Fruit fly (Drosophila melanogaster) whole organism, embryonic: ENCODE data around the gene mus302.

Source experiments
- CG10267 ChIP-seq: fragments of 200-800 bp; sonication (Bioruptor generic); optimal IDR thresholded peaks from 2 replicates; lab custom pipeline; 2018; ENCODE audit warnings: missing biosample characterization, mild to moderate bottlenecking, missing genetic modification characterization, moderate library complexity
- CG10979 ChIP-seq: fragments of 200-800 bp; sonication (Bioruptor generic); optimal IDR thresholded peaks from 2 replicates; lab custom pipeline; 2018; ENCODE audit warnings: missing biosample characterization, mild to moderate bottlenecking, missing genetic modification characterization, moderate library complexity
- CG13424 ChIP-seq: fragments of 200-800 bp; sonication (Bioruptor generic); optimal IDR thresholded peaks from 2 replicates; lab custom pipeline; 2019; ENCODE audit warnings: missing biosample characterization, mild to moderate bottlenecking, missing genetic modification characterization, moderate library complexity
- CG14860 ChIP-seq: fragments of 200-800 bp; sonication (Bioruptor generic); IDR thresholded peaks from 3 replicates; pipeline ENCODE4 v1.3.6; 2022; ENCODE audit warnings: missing biosample characterization, missing genetic modification characterization; ENCODE audit not compliant: partially characterized antibody
- CG1529 ChIP-seq: fragments of 200-800 bp; sonication (Bioruptor generic); optimal IDR thresholded peaks from 3 replicates; lab custom pipeline; 2018; ENCODE audit warnings: missing biosample characterization, missing genetic modification characterization
- CG15696 ChIP-seq: fragments of 200-800 bp; sonication (Bioruptor generic); optimal IDR thresholded peaks from 2 replicates; lab custom pipeline; 2019; ENCODE audit warnings: missing biosample characterization, mild to moderate bottlenecking, missing genetic modification characterization, moderate library complexity
- CG16863 ChIP-seq: fragments of 200-800 bp; sonication (Bioruptor generic); optimal IDR thresholded peaks from 3 replicates; lab custom pipeline; 2016; ENCODE audit warnings: missing biosample characterization, missing genetic modification characterization
- CG18011 ChIP-seq: fragments of 200-800 bp; sonication (Bioruptor generic); optimal IDR thresholded peaks from 2 replicates; lab custom pipeline; 2017; ENCODE audit warnings: missing biosample characterization, missing genetic modification characterization, mild to moderate bottlenecking, moderate library complexity, missing genotype
- CG2129 ChIP-seq: fragments of 200-800 bp; sonication (Bioruptor generic); IDR thresholded peaks from 2 replicates; pipeline ENCODE4 v1.3.6; 2022; ENCODE audit warnings: missing biosample characterization, missing genetic modification characterization; ENCODE audit not compliant: partially characterized antibody
- CG2712 ChIP-seq: fragments of 200-800 bp; optimal IDR thresholded peaks from 3 replicates; lab custom pipeline; 2019; ENCODE audit warnings: missing biosample characterization, mild to moderate bottlenecking, missing genetic modification characterization, moderate library complexity
- CG30020 ChIP-seq: fragments of 200-800 bp; optimal IDR thresholded peaks from 2 replicates; lab custom pipeline; 2019; ENCODE audit warnings: missing biosample characterization, mild to moderate bottlenecking, missing genetic modification characterization, moderate library complexity
- CG31365 ChIP-seq: fragments of 200-800 bp; sonication (Bioruptor generic); optimal IDR thresholded peaks from 2 replicates; lab custom pipeline; 2018; ENCODE audit warnings: missing biosample characterization, mild to moderate bottlenecking, missing genetic modification characterization
- CG4360 ChIP-seq: fragments of 200-800 bp; sonication (Bioruptor generic); IDR thresholded peaks from 2 replicates; pipeline ENCODE4 v1.3.6; 2022; ENCODE audit warnings: missing biosample characterization, missing genetic modification characterization
- CG4424 ChIP-seq: fragments of 200-800 bp; sonication (Bioruptor generic); optimal IDR thresholded peaks from 3 replicates; lab custom pipeline; 2016; ENCODE audit warnings: missing biosample characterization, missing genetic modification characterization
- CG7357 ChIP-seq: fragments of 200-800 bp; sonication (Bioruptor generic); IDR thresholded peaks from 3 replicates; pipeline ENCODE4 v1.3.6; 2022; ENCODE audit warnings: missing biosample characterization, missing genetic modification characterization
- CG8089 ChIP-seq: fragments of 200-800 bp; sonication (Bioruptor generic); optimal IDR thresholded peaks from 3 replicates; lab custom pipeline; 2016; ENCODE audit warnings: missing biosample characterization, missing genetic modification characterization
- CG8478 ChIP-seq: fragments of >200 bp; optimal IDR thresholded peaks from 2 replicates; lab custom pipeline; 2018
- CG9437 ChIP-seq: fragments of 200-800 bp; sonication (Bioruptor generic); optimal IDR thresholded peaks from 2 replicates; lab custom pipeline; 2018; ENCODE audit warnings: missing biosample characterization, mild to moderate bottlenecking, missing genetic modification characterization
- CG9817 ChIP-seq: fragments of 200-800 bp; sonication (Bioruptor generic); optimal IDR thresholded peaks from 2 replicates; lab custom pipeline; 2018; ENCODE audit warnings: missing biosample characterization, mild to moderate bottlenecking, missing genetic modification characterization, moderate library complexity
- Eip74EF ChIP-seq, 2 experiments: fragments of 200-800 bp in 1 of 2; fragments of >200 bp in 1 of 2; sonication (Bioruptor generic) in 1 of 2; optimal IDR thresholded peaks; 2 replicates each; lab custom pipeline; 2017 to 2019; ENCODE audit warnings: missing biosample characterization in 2 of 2, missing genetic modification characterization in 2 of 2, mild to moderate bottlenecking in 1 of 2, moderate library complexity in 1 of 2
- Ets97D ChIP-seq: fragments of 200-800 bp; sonication (Bioruptor generic); optimal IDR thresholded peaks from 3 replicates; lab custom pipeline; 2016; ENCODE audit warnings: missing biosample characterization, missing genetic modification characterization
- HmgD ChIP-seq: fragments of 200-800 bp; sonication (Bioruptor generic); optimal IDR thresholded peaks from 3 replicates; lab custom pipeline; 2016; ENCODE audit warnings: missing biosample characterization, missing genetic modification characterization
- Hr39 ChIP-seq: fragments of >200 bp; optimal IDR thresholded peaks from 2 replicates; lab custom pipeline; 2017
- MTF-1 ChIP-seq: fragments of 200-800 bp; sonication (Bioruptor generic); optimal IDR thresholded peaks from 2 replicates; lab custom pipeline; 2018; ENCODE audit warnings: missing biosample characterization, mild to moderate bottlenecking, missing genetic modification characterization, borderline replicate concordance
- Med ChIP-seq: fragments of 200-800 bp; sonication (Bioruptor generic); peaks from one replicate; lab custom pipeline; 2016; ENCODE audit warnings: missing biosample characterization, missing genetic modification characterization, mild to moderate bottlenecking, inconsistent platforms, moderate library complexity
- Mes4 ChIP-seq: fragments of 200-800 bp; sonication (Bioruptor generic); optimal IDR thresholded peaks from 2 replicates; lab custom pipeline; 2016; ENCODE audit warnings: missing biosample characterization, missing genetic modification characterization
- NFAT ChIP-seq: fragments of 200-800 bp; sonication (Bioruptor generic); IDR thresholded peaks from 2 replicates; pipeline ENCODE4 v1.3.6; 2022; ENCODE audit warnings: missing biosample characterization, missing genetic modification characterization
- Nf-YB ChIP-seq: fragments of 200-800 bp; sonication (Bioruptor generic); optimal IDR thresholded peaks from 3 replicates; lab custom pipeline; 2019; ENCODE audit warnings: missing biosample characterization, mild to moderate bottlenecking, missing genetic modification characterization, moderate library complexity
- Scr ChIP-seq: fragments of 200-800 bp; sonication (Bioruptor generic); IDR thresholded peaks from 2 replicates; pipeline ENCODE4 v1.3.6; 2022; ENCODE audit warnings: missing biosample characterization, missing genetic modification characterization; ENCODE audit not compliant: partially characterized antibody
- Stat92E ChIP-seq, 3 experiments: fragments of >200 bp in 2 of 3; fragments of 200-800 bp in 1 of 3; sonication (Bioruptor generic) in 1 of 3; optimal IDR thresholded peaks; 2 replicates each; lab custom pipeline; 2017 to 2019; ENCODE audit warnings: missing biosample characterization in 3 of 3, missing genetic modification characterization in 3 of 3, mild to moderate bottlenecking in 1 of 3, moderate library complexity in 1 of 3
- Taf1 ChIP-seq: fragments of 200-800 bp; sonication (Bioruptor generic); IDR thresholded peaks from 2 replicates; pipeline ENCODE4 v1.3.6; 2022; ENCODE audit warnings: missing biosample characterization, missing genetic modification characterization
- Usf ChIP-seq: fragments of 200-800 bp; sonication (Bioruptor generic); optimal IDR thresholded peaks from 2 replicates; lab custom pipeline; 2017; ENCODE audit warnings: missing genotype, missing biosample characterization, missing genetic modification characterization
- abd-A ChIP-seq: fragments of 200-800 bp; sonication (Bioruptor generic); optimal IDR thresholded peaks from 3 replicates; lab custom pipeline; 2019; ENCODE audit warnings: missing biosample characterization, mild to moderate bottlenecking, missing genetic modification characterization, moderate library complexity
- aop ChIP-seq: fragments of 200-800 bp; sonication (Bioruptor generic); IDR thresholded peaks from 2 replicates; pipeline ENCODE4 v1.3.6; 2022; ENCODE audit warnings: missing biosample characterization, missing genetic modification characterization
- ash1 ChIP-seq: fragments of 200-800 bp; sonication (Bioruptor generic); optimal IDR thresholded peaks from 2 replicates; lab custom pipeline; 2018; ENCODE audit warnings: missing biosample characterization, mild to moderate bottlenecking, missing genetic modification characterization
- cg ChIP-seq: fragments of 200-800 bp; sonication (Bioruptor generic); optimal IDR thresholded peaks from 3 replicates; lab custom pipeline; 2019; ENCODE audit warnings: missing biosample characterization, mild to moderate bottlenecking, missing genetic modification characterization, moderate library complexity
- esg ChIP-seq: fragments of 200-800 bp; sonication (Bioruptor generic); conservative IDR thresholded peaks from 2 replicates; pipeline ENCODE4 v1.3.6; 2022; ENCODE audit warnings: missing biosample characterization, missing genetic modification characterization
- fd102C ChIP-seq: fragments of 200-800 bp; sonication (Bioruptor generic); optimal IDR thresholded peaks from 2 replicates; lab custom pipeline; 2018; ENCODE audit warnings: missing biosample characterization, mild to moderate bottlenecking, missing genetic modification characterization, moderate library complexity
- gcm2 ChIP-seq: fragments of 200-800 bp; sonication (Bioruptor generic); optimal IDR thresholded peaks from 2 replicates; lab custom pipeline; 2016; ENCODE audit warnings: missing biosample characterization, missing genetic modification characterization
- h ChIP-seq: fragments of >200 bp; optimal IDR thresholded peaks from 2 replicates; lab custom pipeline; 2017
- ham ChIP-seq: fragments of 200-800 bp; sonication (Bioruptor generic); IDR thresholded peaks from 2 replicates; pipeline ENCODE4 v1.3.6; 2022; ENCODE audit warnings: missing biosample characterization, missing genetic modification characterization
- hth ChIP-seq: fragments of >200 bp; optimal IDR thresholded peaks from 2 replicates; lab custom pipeline; 2017; ENCODE audit warnings: inconsistent platforms
- ken ChIP-seq: fragments of 200-800 bp; sonication (Bioruptor generic); IDR thresholded peaks from 3 replicates; pipeline ENCODE4 v1.3.6; 2022; ENCODE audit warnings: missing biosample characterization, missing genetic modification characterization
- mld ChIP-seq: fragments of 200-800 bp; sonication (Bioruptor generic); IDR thresholded peaks from 3 replicates; pipeline ENCODE4 v1.3.6; 2022; ENCODE audit warnings: missing biosample characterization, missing genetic modification characterization; ENCODE audit not compliant: partially characterized antibody
- nerfin-2 ChIP-seq: fragments of 200-800 bp; sonication (Bioruptor generic); IDR thresholded peaks from 2 replicates; pipeline ENCODE4 v1.3.6; 2022; ENCODE audit warnings: missing biosample characterization, missing genetic modification characterization; ENCODE audit not compliant: partially characterized antibody
- nmo ChIP-seq: fragments of 200-800 bp; sonication (Bioruptor generic); optimal IDR thresholded peaks from 2 replicates; lab custom pipeline; 2018; ENCODE audit warnings: missing biosample characterization, mild to moderate bottlenecking, missing genetic modification characterization, moderate library complexity
- run ChIP-seq: fragments of 200-800 bp; sonication (Bioruptor generic); optimal IDR thresholded peaks from 3 replicates; lab custom pipeline; 2018; ENCODE audit warnings: missing biosample characterization, mild to moderate bottlenecking, missing genetic modification characterization
- sd ChIP-seq: fragments of 200-800 bp; sonication (Bioruptor generic); optimal IDR thresholded peaks from 3 replicates; lab custom pipeline; 2018; ENCODE audit warnings: missing biosample characterization, mild to moderate bottlenecking, missing genetic modification characterization, moderate library complexity
- sug ChIP-seq: fragments of 200-800 bp; optimal IDR thresholded peaks from 2 replicates; lab custom pipeline; 2019; ENCODE audit warnings: missing biosample characterization, mild to moderate bottlenecking, missing genetic modification characterization, moderate library complexity
- tup ChIP-seq: fragments of 200-800 bp; sonication (Bioruptor generic); optimal IDR thresholded peaks from 2 replicates; lab custom pipeline; 2016; ENCODE audit warnings: missing biosample characterization, mild to moderate bottlenecking, missing genetic modification characterization, moderate library complexity

Gene mus302

dm6 chr3L:16768001-16768652 is 11.4 kb downstream of the mus302 start (continued):
- TF ChIP-seq CG10267: peak; percentile 42
- no peak for TF ChIP-seq tup (GFP tag; lab: Kevin White, UChicago)
- TF ChIP-seq CG8089 (GFP tag; lab: Kevin White, UChicago): peak; percentile 2
- no peak for TF ChIP-seq cg
- peak; percentile 76 for TF ChIP-seq CG10979 (tag; lab: Kevin White, UChicago)
- no peak for TF ChIP-seq Stat92E (GFP tag; optimal IDR thresholded peaks at IDR 0.05; lab: Kevin White, UChicago)
- TF ChIP-seq CG7357: no peak
- TF ChIP-seq ash1 (GFP tag; lab: Kevin White, UChicago): no peak
- TF ChIP-seq Hr39 (lab: Kevin White, UChicago): no peak
- TF ChIP-seq CG9817 (tag; lab: Kevin White, UChicago): no peak
- no peak for TF ChIP-seq aop (GFP tag; lab: Robert Waterston, UW)
- no peak for TF ChIP-seq ken
- TF ChIP-seq CG30020: no peak
- TF ChIP-seq gcm2 (GFP tag; lab: Kevin White, UChicago): no peak
- TF ChIP-seq nmo (GFP tag; lab: Kevin White, UChicago): peak; percentile 59
- no peak for TF ChIP-seq CG8478
- peak; percentile 66 for TF ChIP-seq CG15696 (tag; lab: Kevin White, UChicago)
- TF ChIP-seq HmgD (GFP tag; lab: Kevin White, UChicago): no peak
- TF ChIP-seq Ets97D (GFP tag; lab: Kevin White, UChicago): no peak
- TF ChIP-seq esg (GFP tag; lab: Robert Waterston, UW): 0 out of 2 replicates have a peak, but pooled peaks have one; percentile 10
- peak; percentile 55 for TF ChIP-seq fd102C (GFP tag; lab: Kevin White, UChicago)
- no peak for TF ChIP-seq run
- no peak for TF ChIP-seq CG1529
- no peak for TF ChIP-seq sd (tag; lab: Kevin White, UChicago)
- no peak for TF ChIP-seq mld (GFP tag; lab: Robert Waterston, UW)
- peak; percentile 84 for TF ChIP-seq hth (lab: Kevin White, UChicago)
- no peak for TF ChIP-seq h
- peak; percentile 53; the same call in 2 of the 3 replicates for TF ChIP-seq CG14860 (GFP tag; lab: Robert Waterston, UW)
- no peak for TF ChIP-seq ham (GFP tag; lab: Robert Waterston, UW)
- no peak for TF ChIP-seq Eip74EF (GFP tag; optimal IDR thresholded peaks at IDR 0.05; lab: Kevin White, UChicago)
- TF ChIP-seq CG4424 (GFP tag; lab: Kevin White, UChicago): peak; percentile 22
- no peak for TF ChIP-seq Scr (GFP tag; lab: Robert Waterston, UW)
- peak; percentile 77 for TF ChIP-seq Med (GFP tag; lab: Kevin White, UChicago)
- no peak for TF ChIP-seq CG31365 (tag; lab: Kevin White, UChicago)
- no peak for TF ChIP-seq MTF-1 (GFP tag; lab: Kevin White, UChicago)
- TF ChIP-seq Mes4 (GFP tag; lab: Kevin White, UChicago): no peak
- TF ChIP-seq CG2712 (tag; lab: Kevin White, UChicago): peak; percentile 74
- TF ChIP-seq CG18011 (GFP tag; lab: Kevin White, UChicago): no peak
- TF ChIP-seq Usf (GFP tag; lab: Kevin White, UChicago): no peak
- no peak for TF ChIP-seq CG16863
- TF ChIP-seq CG4360 (GFP tag; lab: Robert Waterston, UW): 0 out of 2 replicates have a peak, but pooled peaks have one; percentile 34
- no peak for TF ChIP-seq NFAT (GFP tag; lab: Robert Waterston, UW)
- TF ChIP-seq sug (tag; lab: Kevin White, UChicago): no peak
- no peak for TF ChIP-seq nerfin-2 (GFP tag; lab: Robert Waterston, UW)
- no peak for TF ChIP-seq Nf-YB (GFP tag; lab: Kevin White, UChicago)
- no peak for TF ChIP-seq Taf1
- TF ChIP-seq CG2129: no peak
- no peak for TF ChIP-seq CG9437 (GFP tag; lab: Kevin White, UChicago)
- TF ChIP-seq CG13424 (tag; lab: Kevin White, UChicago): peak; percentile 4
- no peak for TF ChIP-seq abd-A (tag; lab: Kevin White, UChicago)
